Worm (Caenorhabditis elegans) whole organism, L2 larva: ENCODE data around the gene gly-20.

Experiments used
- C34F6.9 ChIP-seq: fragments of 150-350 bp; optimal IDR thresholded peaks from 2 replicates; lab custom pipeline; 2014; ENCODE audit warnings: missing biosample characterization, missing genetic modification characterization
- F13H6.1 ChIP-seq: sonication (generic microtip); optimal IDR thresholded peaks from 2 replicates; lab custom pipeline; 2016; ENCODE audit warnings: missing genetic modification characterization, missing compliant biosample characterization
- R02D3.7 ChIP-seq: fragments of 150-350 bp; optimal IDR thresholded peaks from 2 replicates; lab custom pipeline; 2014; ENCODE audit warnings: missing biosample characterization, missing genetic modification characterization
- Y55F3AM.14 ChIP-seq: fragments of 200-800 bp; sonication (Bioruptor generic); optimal IDR thresholded peaks from 2 replicates; lab custom pipeline; 2018; ENCODE audit warnings: mild to moderate bottlenecking, missing genetic modification characterization, missing compliant biosample characterization
- alr-1 ChIP-seq: fragments of 150-350 bp; optimal IDR thresholded peaks from 2 replicates; lab custom pipeline; 2014; ENCODE audit warnings: missing biosample characterization, missing genetic modification characterization
- ama-1 ChIP-seq: fragments of 150-350 bp; optimal IDR thresholded peaks from 2 replicates; lab custom pipeline; 2018; ENCODE audit warnings: inconsistent platforms
- ceh-16 ChIP-seq: fragments of 150-350 bp; optimal IDR thresholded peaks from 2 replicates; lab custom pipeline; 2014; ENCODE audit warnings: missing biosample characterization, missing genetic modification characterization
- ceh-82 ChIP-seq: fragments of 150-350 bp; optimal IDR thresholded peaks from 2 replicates; lab custom pipeline; 2014; ENCODE audit warnings: missing biosample characterization, missing genetic modification characterization
- crh-2 ChIP-seq: sonication (generic microtip); optimal IDR thresholded peaks from 2 replicates; lab custom pipeline; 2017; ENCODE audit warnings: missing biosample characterization, missing genetic modification characterization
- dmd-4 ChIP-seq: sonication (generic microtip); optimal IDR thresholded peaks from 2 replicates; lab custom pipeline; 2017; ENCODE audit warnings: missing biosample characterization, missing genetic modification characterization
- egl-27 ChIP-seq: sonication (generic microtip); optimal IDR thresholded peaks from 3 replicates; lab custom pipeline; 2017; ENCODE audit warnings: missing biosample characterization, missing genetic modification reagents, missing genetic modification characterization
- elt-1 ChIP-seq: fragments of 150-350 bp; optimal IDR thresholded peaks from 2 replicates; lab custom pipeline; 2014; ENCODE audit warnings: missing biosample characterization, missing genetic modification characterization
- elt-3 ChIP-seq: sonication (generic microtip); optimal IDR thresholded peaks from 2 replicates; lab custom pipeline; 2017; ENCODE audit warnings: missing biosample characterization, missing genetic modification characterization
- fos-1 ChIP-seq: fragments of 150-350 bp; optimal IDR thresholded peaks from 2 replicates; lab custom pipeline; 2014; ENCODE audit warnings: missing biosample characterization, missing genetic modification characterization
- gmeb-1 ChIP-seq: fragments of 150-350 bp; optimal IDR thresholded peaks from 2 replicates; lab custom pipeline; 2014; ENCODE audit warnings: missing biosample characterization, missing genetic modification characterization
- lin-13 ChIP-seq: fragments of 150-350 bp; optimal IDR thresholded peaks from 2 replicates; lab custom pipeline; 2014; ENCODE audit warnings: missing biosample characterization, missing genetic modification reagents, missing genetic modification characterization
- lin-39 ChIP-seq: fragments of 150-350 bp; optimal IDR thresholded peaks from 2 replicates; lab custom pipeline; 2014; ENCODE audit warnings: missing biosample characterization, missing genetic modification reagents, missing genetic modification characterization
- lsy-2 ChIP-seq, 2 experiments: fragments of 150-350 bp in 1 of 2; sonication (generic microtip) in 1 of 2; optimal IDR thresholded peaks; 2 replicates each; lab custom pipeline; 2014 to 2017; ENCODE audit warnings: missing biosample characterization in 2 of 2, missing genetic modification characterization in 2 of 2
- mab-5 ChIP-seq: fragments of 150-350 bp; optimal IDR thresholded peaks from 2 replicates; lab custom pipeline; 2014; ENCODE audit warnings: missing biosample characterization, missing genetic modification characterization
- mbf-1 ChIP-seq: sonication (generic microtip); optimal IDR thresholded peaks from 2 replicates; lab custom pipeline; 2017; ENCODE audit warnings: missing biosample characterization, missing genetic modification characterization
- nhr-10 ChIP-seq: sonication (generic microtip); optimal IDR thresholded peaks from 2 replicates; lab custom pipeline; 2017; ENCODE audit warnings: missing biosample characterization, missing genetic modification characterization
- nhr-11 ChIP-seq: fragments of 150-350 bp; optimal IDR thresholded peaks from 2 replicates; lab custom pipeline; 2014; ENCODE audit warnings: missing biosample characterization, missing genetic modification characterization
- nhr-129 ChIP-seq: fragments of 150-350 bp; optimal IDR thresholded peaks from 2 replicates; lab custom pipeline; 2014; ENCODE audit warnings: missing biosample characterization, missing genetic modification characterization
- nhr-23 ChIP-seq: fragments of 150-350 bp; optimal IDR thresholded peaks from 2 replicates; lab custom pipeline; 2014; ENCODE audit warnings: missing biosample characterization, missing genetic modification reagents, missing genetic modification characterization
- nhr-237 ChIP-seq: fragments of 150-350 bp; optimal IDR thresholded peaks from 2 replicates; lab custom pipeline; 2014; ENCODE audit warnings: missing biosample characterization, missing genetic modification characterization
- nhr-25 ChIP-seq: fragments of 150-350 bp; sonication (generic microtip); optimal IDR thresholded peaks from 3 replicates; lab custom pipeline; 2014; ENCODE audit warnings: missing biosample characterization, missing genetic modification characterization
- nhr-6 ChIP-seq: fragments of 150-350 bp; optimal IDR thresholded peaks from 2 replicates; lab custom pipeline; 2014; ENCODE audit warnings: missing biosample characterization, missing genetic modification characterization
- nhr-77 ChIP-seq: fragments of 150-350 bp; optimal IDR thresholded peaks from 2 replicates; lab custom pipeline; 2014; ENCODE audit warnings: missing biosample characterization, missing genetic modification characterization
- peb-1 ChIP-seq: fragments of 150-350 bp; optimal IDR thresholded peaks from 2 replicates; lab custom pipeline; 2014; ENCODE audit warnings: missing biosample characterization, missing genetic modification characterization
- sma-3 ChIP-seq: sonication (generic microtip); optimal IDR thresholded peaks from 2 replicates; lab custom pipeline; 2016; ENCODE audit warnings: missing genetic modification reagents, missing genetic modification characterization, missing compliant biosample characterization
- sma-9 ChIP-seq, 2 experiments: fragments of 150-350 bp in 1 of 2; sonication (generic microtip) in 1 of 2; optimal IDR thresholded peaks; 2 replicates each; lab custom pipeline; 2014 to 2016; ENCODE audit warnings: missing genetic modification characterization in 2 of 2, mild to moderate bottlenecking in 1 of 2, missing biosample characterization in 1 of 2, missing compliant biosample characterization in 1 of 2, missing genetic modification reagents in 1 of 2, moderate library complexity in 1 of 2
- snpc-4 ChIP-seq: fragments of 150-350 bp; optimal IDR thresholded peaks from 2 replicates; lab custom pipeline; 2014; ENCODE audit warnings: missing biosample characterization, missing genetic modification characterization
- unc-39 ChIP-seq: fragments of 150-350 bp; optimal IDR thresholded peaks from 2 replicates; lab custom pipeline; 2014; ENCODE audit warnings: missing biosample characterization, missing genetic modification characterization
- unc-55 ChIP-seq: fragments of 150-350 bp; sonication (generic microtip); optimal IDR thresholded peaks from 3 replicates; lab custom pipeline; 2014; ENCODE audit warnings: missing biosample characterization, missing genetic modification reagents, missing genetic modification characterization
- ztf-11 ChIP-seq: sonication (generic microtip); optimal IDR thresholded peaks from 2 replicates; lab custom pipeline; 2017; ENCODE audit warnings: missing biosample characterization, missing genetic modification characterization
- ztf-4 ChIP-seq: fragments of 150-350 bp; optimal IDR thresholded peaks from 2 replicates; lab custom pipeline; 2014; ENCODE audit warnings: missing biosample characterization, missing genetic modification characterization

Gene gly-20

ce11 chrV:11247846-11248245, 34.5 kb upstream of the gly-20 start, which contains the start of gene mam-4:
Gene mam-4, plus strand, starts transcription at chrV:11248146.
- TF ChIP-seq nhr-25 (tag; lab: Kevin White, UChicago) (no peak), nhr-77 (tag; lab: Kevin White, UChicago) (no peak), mab-5 (tag; lab: Kevin White, UChicago) (no peak), nhr-6 (tag; lab: Kevin White, UChicago) (no peak), R02D3.7 (no peak), peb-1 (no peak), nhr-10 (tag; lab: Kevin White, UChicago) (no peak)

ce11 chrV:11250735-11251134, 31.6 kb upstream of the gly-20 start, which contains the start of gene T19B10.12:
Gene T19B10.12, plus strand, starts transcription at chrV:11251035.
- TF ChIP-seq lin-39 (tag; lab: Kevin White, UChicago) (no peak), Y55F3AM.14 (GFP tag; lab: Kevin White, UChicago) (no peak), nhr-25 (tag; lab: Kevin White, UChicago) (no peak), sma-3 (GFP tag; lab: Kevin White, UChicago) (no peak), mbf-1 (no peak), lsy-2 (tag; optimal IDR thresholded peaks at IDR 0.05; lab: Kevin White, UChicago) (no peak), ztf-11 (tag; lab: Kevin White, UChicago) (no peak), snpc-4 (tag; lab: Kevin White, UChicago) (no peak), ztf-4 (no peak), gmeb-1 (no peak), nhr-129 (no peak)
- TF ChIP-seq, all 48 proteins: peak for 0

- no peak for TF ChIP-seq nhr-11
- TF ChIP-seq ama-1 (lab: Kevin White, UChicago) = no peak
Observed at ce11 chrV:11251798-11252197, 30.6 kb upstream of the gly-20 start.

ce11 chrV:11252429-11252828, 29.9 kb upstream of the gly-20 start, which contains the start of gene srsx-33:
Gene srsx-33, minus strand, starts transcription at chrV:11252529.
- TF ChIP-seq ama-1 (lab: Kevin White, UChicago) = no peak
- TF ChIP-seq ceh-16 (tag; lab: Kevin White, UChicago) = no peak
- TF ChIP-seq nhr-23 (tag; lab: Kevin White, UChicago) = no peak
- TF ChIP-seq unc-39 (tag; lab: Kevin White, UChicago) = no peak
- no peak for TF ChIP-seq C34F6.9 (tag; lab: Kevin White, UChicago)
- no peak for TF ChIP-seq lin-39 (tag; lab: Kevin White, UChicago)
- no peak for TF ChIP-seq lsy-2 (tag; optimal IDR thresholded peaks at IDR 0.05; lab: Kevin White, UChicago)
- TF ChIP-seq ztf-4 = no peak
- no peak for TF ChIP-seq nhr-11
- TF ChIP-seq gmeb-1 = no peak
- no peak for TF ChIP-seq fos-1 (tag; lab: Kevin White, UChicago)
- no peak for TF ChIP-seq crh-2 (tag; lab: Kevin White, UChicago)
- TF ChIP-seq F13H6.1 (tag; lab: Kevin White, UChicago) = no peak
- TF ChIP-seq nhr-237 (tag; lab: Kevin White, UChicago) = no peak
- no peak for TF ChIP-seq peb-1
- TF ChIP-seq elt-1 (tag; lab: Kevin White, UChicago) = no peak

- TF ChIP-seq mab-5 (tag; lab: Kevin White, UChicago) = no peak
- TF ChIP-seq ceh-82 = no peak
- no peak for TF ChIP-seq nhr-10 (tag; lab: Kevin White, UChicago)
- no peak for TF ChIP-seq ceh-16 (tag; lab: Kevin White, UChicago)
- TF ChIP-seq lin-13 (GFP tag; lab: Kevin White, UChicago) = no peak
- no peak for TF ChIP-seq alr-1 (tag; lab: Kevin White, UChicago)
- no peak for TF ChIP-seq egl-27 (tag; lab: Kevin White, UChicago)
- no peak for TF ChIP-seq peb-1
- no peak for TF ChIP-seq elt-1 (tag; lab: Kevin White, UChicago)
Observed at ce11 chrV:11254980-11255379, 27.4 kb upstream of the gly-20 start, which contains the start of gene srsx-31. Gene srsx-31, minus strand, starts transcription at chrV:11255080.

- TF ChIP-seq snpc-4 (tag; lab: Kevin White, UChicago) (no peak), dmd-4 (tag; lab: Kevin White, UChicago) (no peak), peb-1 (no peak), unc-55 (GFP tag; lab: Kevin White, UChicago) (no peak), nhr-237 (tag; lab: Kevin White, UChicago) (no peak), elt-3 (no peak), F13H6.1 (tag; lab: Kevin White, UChicago) (no peak), mbf-1 (no peak), ceh-16 (tag; lab: Kevin White, UChicago) (no peak), sma-9 (GFP tag; optimal IDR thresholded peaks at IDR 0.05; lab: Kevin White, UChicago) (no peak), sma-9 (tag; optimal IDR thresholded peaks at IDR 0.05; lab: Kevin White, UChicago) (no peak), unc-39 (tag; lab: Kevin White, UChicago) (no peak), C34F6.9 (tag; lab: Kevin White, UChicago) (no peak), Y55F3AM.14 (GFP tag; lab: Kevin White, UChicago) (no peak), nhr-25 (tag; lab: Kevin White, UChicago) (no peak), nhr-77 (tag; lab: Kevin White, UChicago) (no peak), sma-3 (GFP tag; lab: Kevin White, UChicago) (no peak)
Observed at ce11 chrV:11258896-11259295, 23.5 kb upstream of the gly-20 start, which contains the start of gene lgc-36. Gene lgc-36, minus strand, starts transcription at chrV:11258996.
